Worm (Caenorhabditis elegans): ENCODE measurements around the gene T21C9.13.

ce11 chrV:10556362-10556761 lies 40.7 kb upstream of the T21C9.13 start:
- TF ChIP-seq pha-4 (tag; optimal IDR thresholded peaks at IDR 0.05) (no peak), rnt-1 (tag; optimal IDR thresholded peaks at IDR 0.05) (no peak), tbx-7 (tag; optimal IDR thresholded peaks at IDR 0.05) (no peak)
